Worm (Caenorhabditis elegans) whole organism, late embryonic: ENCODE measurements around the gene K09G1.2.

ENCODE experiments used
- C08G9.2 ChIP-seq: sonication (generic microtip); optimal IDR thresholded peaks from 2 replicates; lab custom pipeline; 2016; ENCODE audit warnings: mild to moderate bottlenecking, missing genetic modification characterization, moderate library complexity, missing compliant biosample characterization
- F13H6.1 ChIP-seq: sonication (generic microtip); optimal IDR thresholded peaks from 2 replicates; lab custom pipeline; 2016; ENCODE audit warnings: missing genetic modification characterization, missing compliant biosample characterization
- Y22D7AL.16 ChIP-seq: sonication (generic microtip); optimal IDR thresholded peaks from 2 replicates; lab custom pipeline; 2016; ENCODE audit warnings: missing genetic modification characterization, missing compliant biosample characterization
- ama-1 ChIP-seq: fragments of 150-350 bp; optimal IDR thresholded peaks from 2 replicates; lab custom pipeline; 2014
- ceh-18 ChIP-seq: sonication (generic microtip); optimal IDR thresholded peaks from 2 replicates; lab custom pipeline; 2016; ENCODE audit warnings: missing genetic modification characterization, missing compliant biosample characterization
- ceh-22 ChIP-seq: sonication (generic microtip); optimal IDR thresholded peaks from 2 replicates; lab custom pipeline; 2017; ENCODE audit warnings: missing biosample characterization, missing genetic modification characterization
- ceh-30 ChIP-seq: fragments of 150-350 bp; optimal IDR thresholded peaks from 2 replicates; lab custom pipeline; 2014; ENCODE audit warnings: missing biosample characterization, missing genetic modification characterization
- ceh-31 ChIP-seq: sonication (generic microtip); optimal IDR thresholded peaks from 2 replicates; lab custom pipeline; 2016; ENCODE audit warnings: missing genetic modification characterization, missing compliant biosample characterization
- ceh-34 ChIP-seq: sonication (generic microtip); optimal IDR thresholded peaks from 2 replicates; lab custom pipeline; 2016; ENCODE audit warnings: mild to moderate bottlenecking, missing genetic modification characterization, missing compliant biosample characterization
- ceh-45 ChIP-seq: fragments of 200-800 bp; sonication (Bioruptor generic); IDR thresholded peaks from 2 replicates; pipeline ENCODE4 v1.3.6; 2022; ENCODE audit warnings: missing genetic modification reagents, missing genetic modification characterization, missing compliant biosample characterization
- ceh-48 ChIP-seq: sonication (generic microtip); optimal IDR thresholded peaks from 2 replicates; lab custom pipeline; 2016; ENCODE audit warnings: missing genetic modification characterization, inconsistent platforms, missing compliant biosample characterization
- dmd-4 ChIP-seq: sonication (generic microtip); optimal IDR thresholded peaks from 2 replicates; lab custom pipeline; 2016; ENCODE audit warnings: borderline replicate concordance, missing genetic modification characterization, missing compliant biosample characterization
- dve-1 ChIP-seq: sonication (generic microtip); optimal IDR thresholded peaks from 2 replicates; lab custom pipeline; 2017; ENCODE audit warnings: antibody characterized with exemption, mild to moderate bottlenecking, missing genetic modification characterization, missing compliant biosample characterization
- elt-2 ChIP-seq: sonication (generic microtip); optimal IDR thresholded peaks from 2 replicates; lab custom pipeline; 2016; ENCODE audit warnings: missing genetic modification reagents, missing genetic modification characterization, missing compliant biosample characterization
- elt-4 ChIP-seq: sonication (generic microtip); optimal IDR thresholded peaks from 2 replicates; lab custom pipeline; 2016; ENCODE audit warnings: missing genetic modification characterization, missing compliant biosample characterization
- ets-4 ChIP-seq: sonication (generic microtip); optimal IDR thresholded peaks from 2 replicates; lab custom pipeline; 2016; ENCODE audit warnings: missing genetic modification characterization, missing compliant biosample characterization
- eyg-1 ChIP-seq: sonication (generic microtip); optimal IDR thresholded peaks from 2 replicates; lab custom pipeline; 2016; ENCODE audit warnings: missing genotype, missing genetic modification characterization, missing compliant biosample characterization
- fkh-10 ChIP-seq: fragments of 150-350 bp; optimal IDR thresholded peaks from 2 replicates; lab custom pipeline; 2014; ENCODE audit warnings: missing biosample characterization, missing genetic modification reagents, missing genetic modification characterization
- fkh-6 ChIP-seq: sonication (generic microtip); optimal IDR thresholded peaks from 2 replicates; lab custom pipeline; 2016; ENCODE audit warnings: missing genetic modification characterization, missing compliant biosample characterization
- gmeb-2 ChIP-seq: sonication (generic microtip); optimal IDR thresholded peaks from 2 replicates; lab custom pipeline; 2016; ENCODE audit warnings: missing genetic modification characterization, inconsistent platforms, missing compliant biosample characterization
- hlh-13 ChIP-seq: fragments of 200-800 bp; sonication (Bioruptor generic); optimal IDR thresholded peaks from 2 replicates; lab custom pipeline; 2018; ENCODE audit warnings: mild to moderate bottlenecking, missing genetic modification characterization, missing compliant biosample characterization
- hlh-6 ChIP-seq: sonication (generic microtip); optimal IDR thresholded peaks from 2 replicates; lab custom pipeline; 2016; ENCODE audit warnings: missing genotype, missing genetic modification characterization, missing compliant biosample characterization
- lim-6 ChIP-seq: sonication (generic microtip); optimal IDR thresholded peaks from 2 replicates; lab custom pipeline; 2016; ENCODE audit warnings: missing genetic modification characterization, missing compliant biosample characterization
- lin-11 ChIP-seq: fragments of 200-800 bp; sonication (Bioruptor generic); optimal IDR thresholded peaks from 2 replicates; lab custom pipeline; 2018; ENCODE audit warnings: mild to moderate bottlenecking, missing genetic modification characterization, missing compliant biosample characterization
- madf-2 ChIP-seq: sonication (generic microtip); optimal IDR thresholded peaks from 2 replicates; lab custom pipeline; 2017; ENCODE audit warnings: missing genetic modification characterization, missing compliant biosample characterization
- mec-3 ChIP-seq: sonication (generic microtip); optimal IDR thresholded peaks from 2 replicates; lab custom pipeline; 2016; ENCODE audit warnings: borderline replicate concordance, missing genetic modification characterization, missing compliant biosample characterization
- nfya-1 ChIP-seq: sonication (generic microtip); optimal IDR thresholded peaks from 2 replicates; lab custom pipeline; 2017; ENCODE audit warnings: missing genetic modification characterization, mild to moderate bottlenecking, missing compliant biosample characterization, antibody characterized with exemption, moderate library complexity
- nhr-11 ChIP-seq: fragments of 150-350 bp; optimal IDR thresholded peaks from 2 replicates; lab custom pipeline; 2014; ENCODE audit warnings: missing biosample characterization, missing genetic modification characterization
- nhr-232 ChIP-seq: sonication (generic microtip); optimal IDR thresholded peaks from 2 replicates; lab custom pipeline; 2016; ENCODE audit warnings: missing genetic modification characterization, missing compliant biosample characterization
- npax-4 ChIP-seq: sonication (generic microtip); optimal IDR thresholded peaks from 2 replicates; lab custom pipeline; 2016; ENCODE audit warnings: missing genetic modification characterization, missing compliant biosample characterization
- pag-3 ChIP-seq: sonication (generic microtip); optimal IDR thresholded peaks from 2 replicates; lab custom pipeline; 2016; ENCODE audit warnings: missing compliant biosample characterization, missing genetic modification characterization, borderline replicate concordance
- pax-1 ChIP-seq: fragments of 150-350 bp; optimal IDR thresholded peaks from 2 replicates; lab custom pipeline; 2014; ENCODE audit warnings: missing biosample characterization, missing genetic modification characterization
- pha-2 ChIP-seq: sonication (generic microtip); optimal IDR thresholded peaks from 2 replicates; lab custom pipeline; 2017; ENCODE audit warnings: mild to moderate bottlenecking, missing genetic modification characterization, missing compliant biosample characterization
- pha-4 ChIP-seq: fragments of 150-350 bp; optimal IDR thresholded peaks from 2 replicates; lab custom pipeline; 2018; ENCODE audit warnings: missing biosample characterization, missing genetic modification reagents, missing genetic modification characterization
- pros-1 ChIP-seq: fragments of 150-350 bp; optimal IDR thresholded peaks from 2 replicates; lab custom pipeline; 2014; ENCODE audit warnings: missing biosample characterization, missing genetic modification reagents, missing genetic modification characterization
- ref-2 ChIP-seq: sonication (generic microtip); optimal IDR thresholded peaks from 2 replicates; lab custom pipeline; 2016; ENCODE audit warnings: missing genetic modification characterization, missing compliant biosample characterization
- rnt-1 ChIP-seq: sonication (generic microtip); optimal IDR thresholded peaks from 2 replicates; lab custom pipeline; 2016; ENCODE audit warnings: missing genetic modification characterization, missing compliant biosample characterization
- sdc-2 ChIP-seq: sonication (generic microtip); optimal IDR thresholded peaks from 2 replicates; lab custom pipeline; 2016; ENCODE audit warnings: missing genotype, missing genetic modification characterization, missing compliant biosample characterization
- sox-4 ChIP-seq: sonication (generic microtip); optimal IDR thresholded peaks from 2 replicates; lab custom pipeline; 2017; ENCODE audit warnings: mild to moderate bottlenecking, missing genetic modification characterization, inconsistent platforms, missing compliant biosample characterization
- syd-9 ChIP-seq: sonication (generic microtip); optimal IDR thresholded peaks from 2 replicates; lab custom pipeline; 2016; ENCODE audit warnings: mild to moderate bottlenecking, missing genetic modification characterization, moderate library complexity, missing compliant biosample characterization
- tbx-2 ChIP-seq: sonication (generic microtip); optimal IDR thresholded peaks from 2 replicates; lab custom pipeline; 2016; ENCODE audit warnings: missing genetic modification characterization, missing compliant biosample characterization
- tbx-7 ChIP-seq: sonication (generic microtip); optimal IDR thresholded peaks from 2 replicates; lab custom pipeline; 2016; ENCODE audit warnings: missing genotype, missing genetic modification characterization, missing compliant biosample characterization
- ttx-3 ChIP-seq: sonication (generic microtip); optimal IDR thresholded peaks from 2 replicates; lab custom pipeline; 2016; ENCODE audit warnings: missing genetic modification reagents, missing genetic modification characterization, missing compliant biosample characterization
- unc-3 ChIP-seq, 2 experiments: fragments of 200-800 bp in 1 of 2; sonication (Bioruptor generic) in 1 of 2; sonication (generic microtip) in 1 of 2; conservative IDR thresholded peaks in 1 of 2; optimal IDR thresholded peaks in 1 of 2; 2 replicates each; pipeline versions ENCODE4 v1.3.6 to Lab custom; 2016 to 2022; ENCODE audit warnings: missing compliant biosample characterization in 2 of 2, missing genetic modification characterization in 2 of 2, missing genetic modification reagents in 1 of 2
- unc-42 ChIP-seq: sonication (generic microtip); optimal IDR thresholded peaks from 2 replicates; lab custom pipeline; 2016; ENCODE audit warnings: missing genotype, missing genetic modification characterization, missing compliant biosample characterization
- unc-86 ChIP-seq: sonication (generic microtip); optimal IDR thresholded peaks from 2 replicates; lab custom pipeline; 2016; ENCODE audit warnings: missing genetic modification characterization, missing compliant biosample characterization
- ztf-16 ChIP-seq: sonication (generic microtip); optimal IDR thresholded peaks from 2 replicates; lab custom pipeline; 2017; ENCODE audit warnings: missing genetic modification characterization, missing compliant biosample characterization

K09G1.2 gene

DNA sequence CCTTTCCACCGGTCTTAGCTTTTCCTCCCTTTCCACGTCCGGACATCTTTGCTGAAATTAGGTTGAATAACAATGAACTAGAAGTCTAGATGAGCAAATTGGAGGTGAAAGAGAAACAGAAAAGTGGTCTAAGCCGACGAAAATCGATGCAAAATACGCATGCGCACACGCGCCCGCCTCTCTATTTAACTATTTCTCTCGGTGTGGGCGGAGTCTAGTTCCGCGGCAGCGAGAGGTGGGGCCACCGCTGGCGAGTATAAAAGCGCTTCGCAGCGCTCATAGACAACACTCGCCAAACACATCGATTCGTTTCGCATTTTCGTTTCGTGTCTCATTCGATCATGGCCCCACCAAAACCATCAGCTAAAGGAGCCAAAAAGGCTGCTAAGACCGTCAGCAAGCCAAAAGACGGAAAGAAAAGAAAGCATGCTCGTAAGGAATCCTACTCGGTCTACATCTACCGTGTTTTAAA, 45.1 kb upstream of the K09G1.2 start, which contains the start of the genes his-35 and his-41:
his-35 (minus strand) TSS at position 51 of the 472 bp plus-strand sequence.
his-41 (plus strand) TSS at position 299 of the 472 bp plus-strand sequence.
- TF ChIP-seq fkh-6 (tag; lab: Kevin White, UChicago) (no peak), rnt-1 (tag; lab: Kevin White, UChicago) (peak; percentile 11), ztf-16 (tag; lab: Kevin White, UChicago) (no peak), dve-1 (tag; lab: Kevin White, UChicago) (peak; percentile 6), nfya-1 (tag; lab: Kevin White, UChicago) (peak; percentile 39), ceh-31 (peak; percentile 11), unc-3 (GFP tag; conservative IDR thresholded peaks at IDR 0.05; lab: Robert Waterston, UW) (no peak), unc-3 (tag; optimal IDR thresholded peaks at IDR 0.05; lab: Kevin White, UChicago) (no peak), ceh-48 (peak; percentile 56), tbx-2 (tag; lab: Kevin White, UChicago) (no peak)

DNA sequence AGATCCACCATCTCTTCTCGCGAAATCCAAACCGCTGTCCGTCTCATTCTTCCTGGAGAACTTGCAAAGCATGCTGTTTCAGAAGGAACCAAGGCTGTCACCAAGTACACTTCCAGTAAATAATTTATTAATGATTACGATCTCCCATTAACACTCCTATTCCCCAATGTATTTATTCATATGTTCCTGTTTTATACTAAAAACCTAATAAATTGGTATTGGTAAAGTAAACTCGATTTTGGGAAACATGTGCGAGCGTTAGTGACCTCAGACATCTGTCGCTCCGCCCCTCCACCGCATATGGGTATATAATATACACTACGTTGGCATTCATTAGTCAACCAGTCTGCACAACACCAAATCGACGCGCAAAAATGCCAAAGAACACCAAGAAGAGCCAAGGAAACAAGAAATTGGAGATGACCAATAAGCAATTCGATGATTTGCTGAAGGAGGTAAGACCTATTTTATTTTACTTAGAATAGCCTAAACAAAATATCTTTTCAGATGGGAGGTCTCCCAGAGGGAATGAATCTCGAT, 44.3 kb upstream of the K09G1.2 start, which contains the start of gene C50F4.6:
C50F4.6 (plus strand) TSS at position 51 of the 540 bp plus-strand sequence.
- TF ChIP-seq nhr-232 (tag; lab: Kevin White, UChicago) (no peak), npax-4 (tag; lab: Kevin White, UChicago) (no peak), elt-2 (tag; lab: Kevin White, UChicago) (no peak), pag-3 (tag; lab: Kevin White, UChicago) (no peak), ttx-3 (tag; lab: Kevin White, UChicago) (no peak), Y22D7AL.16 (no peak), nfya-1 (tag; lab: Kevin White, UChicago) (peak; percentile 22), ceh-30 (tag; lab: Kevin White, UChicago) (no peak), eyg-1 (no peak)

DNA sequence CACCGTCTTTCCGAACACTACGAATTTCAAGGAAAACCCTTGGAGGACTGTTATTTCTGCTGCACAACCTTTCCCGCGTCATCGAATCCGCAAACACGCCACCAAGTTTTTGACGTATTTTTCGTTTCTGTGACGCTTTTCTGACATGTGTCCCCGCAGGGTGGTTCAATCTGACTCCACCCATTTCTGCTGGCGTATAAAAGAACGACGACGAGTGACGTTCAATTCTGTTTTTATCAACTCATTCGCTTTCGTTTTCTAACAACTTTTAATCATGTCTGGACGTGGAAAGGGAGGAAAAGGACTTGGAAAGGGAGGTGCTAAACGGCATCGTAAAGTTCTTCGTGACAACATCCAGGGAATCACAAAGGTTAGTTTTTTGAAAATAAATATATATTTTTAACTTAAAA, 43.6 kb upstream of the K09G1.2 start, which contains the start of gene his-37:
his-37 (plus strand) TSS at position 246 of the 410 bp plus-strand sequence.
- TF ChIP-seq dve-1 (tag; lab: Kevin White, UChicago) = peak; percentile 95
- peak; percentile 72 for TF ChIP-seq ztf-16 (tag; lab: Kevin White, UChicago)
- no peak for TF ChIP-seq hlh-13 (GFP tag; lab: Kevin White, UChicago)
- TF ChIP-seq unc-42 = peak; percentile 86
- peak; percentile 11 for TF ChIP-seq dmd-4 (tag; lab: Kevin White, UChicago)
- TF ChIP-seq lin-11 = no peak
- peak; percentile 85 for TF ChIP-seq nhr-11
- no peak for TF ChIP-seq lim-6 (tag; lab: Kevin White, UChicago)
- TF ChIP-seq pha-4 (tag; lab: Kevin White, UChicago) = no peak
- peak; percentile 16 for TF ChIP-seq gmeb-2 (tag; lab: Kevin White, UChicago)
- peak; percentile 74 for TF ChIP-seq madf-2 (tag; lab: Kevin White, UChicago)
- no peak for TF ChIP-seq elt-4 (tag; lab: Kevin White, UChicago)
- peak; percentile 79 for TF ChIP-seq pax-1
- peak; percentile 45 for TF ChIP-seq ceh-30 (tag; lab: Kevin White, UChicago)
- no peak for TF ChIP-seq F13H6.1 (tag; lab: Kevin White, UChicago)
- peak; percentile 44 for TF ChIP-seq C08G9.2
- peak; percentile 67 for TF ChIP-seq ceh-34 (tag; lab: Kevin White, UChicago)
- TF ChIP-seq ref-2 (tag; lab: Kevin White, UChicago) = peak; percentile 85
- TF ChIP-seq fkh-10 (GFP tag; lab: Kevin White, UChicago) = peak; percentile 50
- peak; percentile 12 for TF ChIP-seq pha-2 (tag; lab: Kevin White, UChicago)
- no peak for TF ChIP-seq ceh-22 (tag; lab: Kevin White, UChicago)
- TF ChIP-seq elt-2 (tag; lab: Kevin White, UChicago) = peak; percentile 83
- TF ChIP-seq sdc-2 (tag; lab: Kevin White, UChicago) = no peak
- no peak for TF ChIP-seq ama-1 (lab: Kevin White, UChicago)
- TF ChIP-seq syd-9 (tag; lab: Kevin White, UChicago) = peak; percentile 57
- TF ChIP-seq tbx-7 (tag; lab: Kevin White, UChicago) = peak; percentile 25
- TF ChIP-seq pros-1 (tag; lab: Kevin White, UChicago) = peak; percentile 66
- no peak for TF ChIP-seq hlh-6 (tag; lab: Kevin White, UChicago)
- no peak for TF ChIP-seq mec-3 (tag; lab: Kevin White, UChicago)
- peak; percentile 96 for TF ChIP-seq ceh-18 (tag; lab: Kevin White, UChicago)
- TF ChIP-seq sox-4 = no peak
- peak; percentile 93 for TF ChIP-seq rnt-1 (tag; lab: Kevin White, UChicago)
- peak; percentile 93 for TF ChIP-seq nfya-1 (tag; lab: Kevin White, UChicago)
- no peak for TF ChIP-seq unc-3 (GFP tag; conservative IDR thresholded peaks at IDR 0.05; lab: Robert Waterston, UW)
- TF ChIP-seq unc-3 (tag; optimal IDR thresholded peaks at IDR 0.05; lab: Kevin White, UChicago) = peak; percentile 65
- TF ChIP-seq ceh-45 (GFP tag; lab: Robert Waterston, UW) = no peak
- TF ChIP-seq unc-86 (tag; lab: Kevin White, UChicago) = peak; percentile 60
- TF ChIP-seq ets-4 (tag; lab: Kevin White, UChicago) = peak; percentile 86
